Worm (Caenorhabditis elegans): ENCODE results near the gene Y51H7C.1.

Gene Y51H7C.1

DNA sequence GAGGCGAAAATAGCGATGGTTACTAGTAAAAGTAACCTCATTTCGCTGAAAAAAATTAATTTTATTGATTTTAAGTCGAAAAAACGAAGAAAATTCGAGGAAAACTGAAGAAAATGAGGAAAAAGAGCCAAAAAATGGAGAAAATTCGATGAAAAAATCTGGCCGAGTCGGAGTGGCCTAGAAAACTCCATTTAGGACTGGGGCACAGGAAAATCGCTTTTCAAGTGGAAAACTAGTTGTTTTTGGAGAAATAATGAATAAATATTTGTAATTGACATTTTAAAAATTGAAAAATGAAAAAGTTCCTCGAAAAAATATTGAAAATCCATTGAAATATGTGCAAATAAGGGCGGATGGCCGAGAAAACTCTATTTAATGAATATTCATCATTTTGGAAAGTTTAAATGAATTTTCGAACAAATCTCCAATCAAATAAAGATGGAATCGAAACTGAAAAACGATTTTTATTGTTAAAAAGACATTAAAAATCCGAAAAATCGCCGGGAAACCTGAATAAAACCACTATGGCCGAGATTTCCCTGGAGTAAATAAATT lies 32.8 kb downstream of the Y51H7C.1 start, which contains the start of gene emc-1:
emc-1 (minus strand) TSS at position 45 of the 555 bp plus-strand sequence.
- TF ChIP-seq ama-1 (optimal IDR thresholded peaks at IDR 0.05): no peak
- no peak for TF ChIP-seq ets-7 (tag; optimal IDR thresholded peaks at IDR 0.05)
- no peak for TF ChIP-seq F13C5.2 (tag; optimal IDR thresholded peaks at IDR 0.05)
- TF ChIP-seq tra-4 (tag; optimal IDR thresholded peaks at IDR 0.05): no peak
- no peak for TF ChIP-seq sea-1 (GFP tag; conservative IDR thresholded peaks at IDR 0.05)
- no peak for TF ChIP-seq hnd-1 (tag; optimal IDR thresholded peaks at IDR 0.05)
- TF ChIP-seq tbx-37 (GFP tag; conservative IDR thresholded peaks at IDR 0.05): no peak
- no peak for TF ChIP-seq ceh-36 (tag; optimal IDR thresholded peaks at IDR 0.05)
- no peak for TF ChIP-seq flt-1 (GFP tag; IDR thresholded peaks at IDR 0.05)

DNA sequence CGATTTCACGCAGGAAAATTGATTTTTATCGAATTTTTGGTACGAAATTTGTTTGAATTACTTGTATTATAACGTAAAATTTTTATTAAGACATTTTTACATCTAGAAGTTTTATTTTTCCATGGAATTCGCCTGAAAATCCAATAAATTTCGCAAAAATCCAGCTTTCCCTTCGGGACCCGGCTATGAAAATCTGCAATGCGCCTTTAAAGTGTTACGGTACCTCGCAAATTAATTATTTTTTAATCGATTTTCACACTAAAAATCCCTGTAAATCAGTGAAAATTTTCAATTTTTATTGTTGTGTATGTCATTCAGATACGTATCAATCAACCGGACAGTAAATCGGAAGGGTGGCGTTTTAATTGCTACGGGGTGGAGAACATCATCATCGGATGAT lies 33.4 kb downstream of the Y51H7C.1 start:
- no peak for TF ChIP-seq aly-1 (tag; optimal IDR thresholded peaks at IDR 0.05)
- no peak for TF ChIP-seq pes-1 (GFP tag; IDR thresholded peaks at IDR 0.05)
- no peak for TF ChIP-seq ama-1 (optimal IDR thresholded peaks at IDR 0.05)
- TF ChIP-seq B0310.2 (tag; optimal IDR thresholded peaks at IDR 0.05): no peak
- TF ChIP-seq hnd-1 (tag; optimal IDR thresholded peaks at IDR 0.05): no peak
- TF ChIP-seq hmg-4 (GFP tag; optimal IDR thresholded peaks at IDR 0.05): no peak
- TF ChIP-seq F13C5.2 (tag; optimal IDR thresholded peaks at IDR 0.05): no peak
- TF ChIP-seq flt-1 (GFP tag; IDR thresholded peaks at IDR 0.05): no peak
- no peak for TF ChIP-seq hmbx-1 (tag; optimal IDR thresholded peaks at IDR 0.05)
- TF ChIP-seq tbx-11 (GFP tag; IDR thresholded peaks at IDR 0.05): no peak
- TF ChIP-seq ceh-36 (tag; optimal IDR thresholded peaks at IDR 0.05): no peak
- no peak for TF ChIP-seq tbx-37 (GFP tag; conservative IDR thresholded peaks at IDR 0.05)
- no peak for TF ChIP-seq scrt-1 (GFP tag; IDR thresholded peaks at IDR 0.05)

ce11 chrII:1501614-1502355 lies 34.3 kb downstream of the Y51H7C.1 start:
- peak; percentile 49 for TF ChIP-seq hmg-4 (GFP tag; optimal IDR thresholded peaks at IDR 0.05)
- TF ChIP-seq ceh-36 (tag; optimal IDR thresholded peaks at IDR 0.05): no peak
- 0 out of 2 replicates have a peak, but pooled peaks have one; percentile 21 for TF ChIP-seq sea-1 (GFP tag; conservative IDR thresholded peaks at IDR 0.05)

ce11 chrII:1503663-1504062 lies 36.1 kb downstream of the Y51H7C.1 start:
- TF ChIP-seq sea-1 (GFP tag; conservative IDR thresholded peaks at IDR 0.05) (no peak), F13C5.2 (tag; optimal IDR thresholded peaks at IDR 0.05) (no peak), aly-1 (tag; optimal IDR thresholded peaks at IDR 0.05) (no peak), ceh-36 (tag; optimal IDR thresholded peaks at IDR 0.05) (no peak), pes-1 (GFP tag; IDR thresholded peaks at IDR 0.05) (no peak), ceh-13 (GFP tag; optimal IDR thresholded peaks at IDR 0.05) (no peak), hmg-4 (GFP tag; optimal IDR thresholded peaks at IDR 0.05) (no peak), ama-1 (optimal IDR thresholded peaks at IDR 0.05) (no peak), B0310.2 (tag; optimal IDR thresholded peaks at IDR 0.05) (no peak), scrt-1 (GFP tag; IDR thresholded peaks at IDR 0.05) (no peak), tbx-11 (GFP tag; IDR thresholded peaks at IDR 0.05) (no peak), ets-7 (tag; optimal IDR thresholded peaks at IDR 0.05) (no peak), hmbx-1 (tag; optimal IDR thresholded peaks at IDR 0.05) (no peak), tra-4 (tag; optimal IDR thresholded peaks at IDR 0.05) (no peak), flt-1 (GFP tag; IDR thresholded peaks at IDR 0.05) (no peak), tbx-37 (GFP tag; conservative IDR thresholded peaks at IDR 0.05) (no peak), hnd-1 (tag; optimal IDR thresholded peaks at IDR 0.05) (no peak)

DNA sequence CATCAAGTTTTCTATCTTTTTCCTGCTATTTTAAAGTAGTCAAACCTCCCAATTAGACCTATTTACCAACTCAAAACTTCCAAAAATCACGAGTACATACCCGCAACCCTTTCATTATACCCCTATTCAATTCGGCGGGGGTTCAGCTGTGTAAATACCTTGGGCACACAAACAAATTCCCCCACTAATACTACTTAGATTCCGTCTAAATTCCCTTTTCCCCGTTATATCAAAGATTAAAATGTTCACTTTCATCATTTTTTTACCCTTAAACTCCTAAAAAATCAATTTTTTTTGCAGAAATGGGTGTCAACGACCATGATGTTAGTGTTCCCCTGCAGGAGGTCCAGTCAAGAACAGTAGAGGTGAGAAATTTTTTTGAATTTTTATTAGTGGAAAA lies 36.7 kb downstream of the Y51H7C.1 start, which contains the start of gene fdgt-1:
fdgt-1 (plus strand) TSS at position 301 of the 400 bp plus-strand sequence.
- no peak for TF ChIP-seq tra-4 (tag; optimal IDR thresholded peaks at IDR 0.05)
- no peak for TF ChIP-seq sea-1 (GFP tag; conservative IDR thresholded peaks at IDR 0.05)
- no peak for TF ChIP-seq scrt-1 (GFP tag; IDR thresholded peaks at IDR 0.05)
- TF ChIP-seq pes-1 (GFP tag; IDR thresholded peaks at IDR 0.05): 0 out of 2 replicates have a peak, but pooled peaks have one; percentile 3

DNA sequence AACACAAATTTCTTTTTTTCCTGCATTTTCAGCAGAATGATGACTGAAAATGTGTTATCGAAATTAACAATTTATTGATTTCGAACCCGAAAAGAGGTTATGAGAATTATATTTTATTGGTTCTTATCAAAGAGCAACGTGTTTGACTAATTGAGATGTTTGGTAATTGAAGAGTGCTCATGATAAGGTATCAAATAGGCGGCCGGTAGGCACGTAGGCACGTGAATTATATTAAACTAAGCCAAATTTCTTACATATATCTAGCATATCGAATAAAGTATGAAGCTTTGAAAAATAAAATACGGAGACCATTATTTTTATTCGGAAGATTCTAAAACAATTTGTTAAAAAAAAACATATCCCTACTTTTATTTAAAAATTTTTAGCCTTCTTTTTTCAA lies 49.8 kb downstream of the Y51H7C.1 start, which contains the start of gene math-45:
math-45 (minus strand) TSS at position 101 of the 400 bp plus-strand sequence.
- TF ChIP-seq hmbx-1 (tag; optimal IDR thresholded peaks at IDR 0.05) (no peak), F13C5.2 (tag; optimal IDR thresholded peaks at IDR 0.05) (no peak), ceh-36 (tag; optimal IDR thresholded peaks at IDR 0.05) (no peak), ama-1 (optimal IDR thresholded peaks at IDR 0.05) (no peak), flt-1 (GFP tag; IDR thresholded peaks at IDR 0.05) (no peak), tbx-37 (GFP tag; conservative IDR thresholded peaks at IDR 0.05) (no peak), sea-1 (GFP tag; conservative IDR thresholded peaks at IDR 0.05) (no peak), ceh-13 (GFP tag; optimal IDR thresholded peaks at IDR 0.05) (no peak), scrt-1 (GFP tag; IDR thresholded peaks at IDR 0.05) (no peak), B0310.2 (tag; optimal IDR thresholded peaks at IDR 0.05) (no peak), hmg-4 (GFP tag; optimal IDR thresholded peaks at IDR 0.05) (no peak), pes-1 (GFP tag; IDR thresholded peaks at IDR 0.05) (no peak), aly-1 (tag; optimal IDR thresholded peaks at IDR 0.05) (no peak), ets-7 (tag; optimal IDR thresholded peaks at IDR 0.05) (no peak), tra-4 (tag; optimal IDR thresholded peaks at IDR 0.05) (no peak), hnd-1 (tag; optimal IDR thresholded peaks at IDR 0.05) (no peak)

DNA sequence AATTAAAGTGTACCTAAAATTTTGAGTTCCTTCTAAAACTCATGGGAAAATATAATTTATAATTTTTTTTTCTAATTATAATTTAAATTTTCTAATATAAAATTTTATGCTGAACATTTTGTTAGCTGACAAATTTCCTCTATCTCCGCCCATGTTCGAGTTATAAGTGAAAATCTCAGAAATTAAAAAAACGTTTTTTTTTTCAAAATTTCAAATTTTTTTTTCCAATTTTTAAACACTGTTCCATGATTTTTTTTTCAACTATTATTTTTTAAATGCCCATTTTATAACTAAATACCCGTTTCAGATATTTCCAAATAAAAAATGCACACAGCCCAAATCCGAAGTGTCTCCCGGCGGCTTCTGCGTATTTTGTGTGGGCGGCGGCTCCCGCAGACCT lies 51.4 kb downstream of the Y51H7C.1 start, which contains the start of gene Y51H7BR.8:
Y51H7BR.8 (plus strand) TSS at position 301 of the 400 bp plus-strand sequence.
- no peak for TF ChIP-seq flt-1 (GFP tag; IDR thresholded peaks at IDR 0.05)
- no peak for TF ChIP-seq hmbx-1 (tag; optimal IDR thresholded peaks at IDR 0.05)
- TF ChIP-seq hmg-4 (GFP tag; optimal IDR thresholded peaks at IDR 0.05): no peak
- TF ChIP-seq ama-1 (optimal IDR thresholded peaks at IDR 0.05): no peak
- TF ChIP-seq sea-1 (GFP tag; conservative IDR thresholded peaks at IDR 0.05): no peak
- no peak for TF ChIP-seq scrt-1 (GFP tag; IDR thresholded peaks at IDR 0.05)
- no peak for TF ChIP-seq tbx-11 (GFP tag; IDR thresholded peaks at IDR 0.05)
- TF ChIP-seq ets-7 (tag; optimal IDR thresholded peaks at IDR 0.05): no peak
- TF ChIP-seq aly-1 (tag; optimal IDR thresholded peaks at IDR 0.05): no peak
- no peak for TF ChIP-seq pes-1 (GFP tag; IDR thresholded peaks at IDR 0.05)
- no peak for TF ChIP-seq ceh-36 (tag; optimal IDR thresholded peaks at IDR 0.05)
- TF ChIP-seq F13C5.2 (tag; optimal IDR thresholded peaks at IDR 0.05): no peak
- TF ChIP-seq ceh-13 (GFP tag; optimal IDR thresholded peaks at IDR 0.05): no peak
- TF ChIP-seq hnd-1 (tag; optimal IDR thresholded peaks at IDR 0.05): no peak
